Worm (Caenorhabditis elegans): ENCODE measurements around the gene snr-5.

Gene snr-5

DNA sequence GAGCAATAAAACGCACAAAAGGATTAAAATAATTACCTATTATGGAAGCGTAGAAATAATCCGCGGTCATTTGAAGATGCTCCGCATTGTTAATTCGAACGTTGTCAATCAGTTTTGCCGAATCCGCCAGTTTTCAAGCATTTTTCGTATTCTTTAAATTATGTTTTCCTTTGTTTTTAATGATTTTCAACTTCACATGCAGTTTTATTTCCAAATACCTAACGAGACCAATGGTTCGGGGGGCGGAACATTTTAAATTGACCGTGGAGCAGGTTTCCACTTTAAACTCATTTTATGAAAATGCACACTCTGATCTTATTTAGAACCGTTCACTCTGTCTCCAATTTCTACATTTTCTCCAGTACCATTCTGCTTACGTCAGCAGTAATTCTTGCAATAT is 32.9 kb downstream of the snr-5 start, which contains the start of gene ZK688.4:
TSS of gene ZK688.4 (plus strand) at position 301 of the 400 bp plus-strand sequence.
- no peak for TF ChIP-seq ceh-19 (GFP tag; optimal IDR thresholded peaks at IDR 0.05)
- no peak for TF ChIP-seq hlh-6 (tag; optimal IDR thresholded peaks at IDR 0.05)
- no peak for TF ChIP-seq pros-1 (tag; optimal IDR thresholded peaks at IDR 0.05)
- TF ChIP-seq nfya-1 (tag; optimal IDR thresholded peaks at IDR 0.05), result no peak
- no peak for TF ChIP-seq syd-9 (tag; optimal IDR thresholded peaks at IDR 0.05)
- TF ChIP-seq ceh-14 (tag; optimal IDR thresholded peaks at IDR 0.05), result no peak
- TF ChIP-seq ceh-34 (tag; optimal IDR thresholded peaks at IDR 0.05), result no peak
- no peak for TF ChIP-seq ets-4 (tag; optimal IDR thresholded peaks at IDR 0.05)
- TF ChIP-seq fax-1 (tag; optimal IDR thresholded peaks at IDR 0.05), result no peak
- no peak for TF ChIP-seq ceh-31 (tag; optimal IDR thresholded peaks at IDR 0.05)
- no peak for TF ChIP-seq sox-4 (tag; optimal IDR thresholded peaks at IDR 0.05)
- TF ChIP-seq nhr-232 (tag; optimal IDR thresholded peaks at IDR 0.05), result no peak
- TF ChIP-seq lim-6 (tag; optimal IDR thresholded peaks at IDR 0.05), result no peak

- TF ChIP-seq nfya-1 (tag; optimal IDR thresholded peaks at IDR 0.05) (no peak), pag-3 (tag; optimal IDR thresholded peaks at IDR 0.05; ENCODE audit: borderline replicate concordance) (no peak), pat-9 (tag; optimal IDR thresholded peaks at IDR 0.05) (no peak), sox-2 (GFP tag; IDR thresholded peaks at IDR 0.05) (no peak), nhr-232 (tag; optimal IDR thresholded peaks at IDR 0.05) (no peak), dve-1 (tag; optimal IDR thresholded peaks at IDR 0.05) (no peak), ama-1 (optimal IDR thresholded peaks at IDR 0.05) (no peak), ceh-31 (tag; optimal IDR thresholded peaks at IDR 0.05) (no peak), ceh-6 (GFP tag; optimal IDR thresholded peaks at IDR 0.05) (no peak), fkh-6 (tag; optimal IDR thresholded peaks at IDR 0.05) (no peak), F13H6.1 (tag; optimal IDR thresholded peaks at IDR 0.05) (no peak)
Observed at ce11 chrIII:7896925-7897324, 35.1 kb downstream of the snr-5 start, which contains the start of gene ZK688.10. TSS of gene ZK688.10 (minus strand) at chrIII:7897025.

ce11 chrIII:7897733-7898132 is 35.9 kb downstream of the snr-5 start:
- TF ChIP-seq ama-1 (optimal IDR thresholded peaks at IDR 0.05) (no peak), ceh-45 (GFP tag; IDR thresholded peaks at IDR 0.05) (no peak), madf-2 (tag; optimal IDR thresholded peaks at IDR 0.05) (no peak), ceh-6 (GFP tag; optimal IDR thresholded peaks at IDR 0.05) (no peak), ceh-30 (tag; optimal IDR thresholded peaks at IDR 0.05) (no peak), tbx-2 (tag; optimal IDR thresholded peaks at IDR 0.05) (no peak)

DNA sequence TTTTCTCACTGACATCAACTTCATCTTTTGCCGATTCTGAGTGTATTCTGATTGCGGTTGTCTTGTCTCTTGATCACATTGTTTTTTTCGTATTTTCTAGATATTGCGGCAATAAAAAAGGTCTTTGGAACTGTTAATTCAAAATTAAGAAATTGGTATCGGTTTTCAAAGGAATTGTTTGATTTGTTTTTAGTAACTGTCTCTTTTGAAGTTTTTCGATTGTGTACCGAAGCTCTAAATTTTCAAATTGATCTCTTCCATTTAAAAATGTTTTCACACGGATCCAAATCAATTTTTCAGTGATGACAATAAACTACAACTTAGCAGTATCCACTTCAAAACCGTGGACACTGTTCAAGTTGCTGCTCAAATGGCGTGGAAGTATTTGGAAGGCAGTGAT is 38.9 kb downstream of the snr-5 start, which contains the start of gene best-24:
TSS of gene best-24 (plus strand) at position 301 of the 400 bp plus-strand sequence.
- TF ChIP-seq fkh-6 (tag; optimal IDR thresholded peaks at IDR 0.05) (no peak), pat-9 (tag; optimal IDR thresholded peaks at IDR 0.05) (no peak), ceh-19 (GFP tag; optimal IDR thresholded peaks at IDR 0.05) (no peak), unc-42 (tag; optimal IDR thresholded peaks at IDR 0.05) (no peak), ahr-1 (tag; optimal IDR thresholded peaks at IDR 0.05) (no peak), dmd-4 (tag; optimal IDR thresholded peaks at IDR 0.05; ENCODE audit: borderline replicate concordance) (no peak), pqm-1 (tag; optimal IDR thresholded peaks at IDR 0.05) (no peak), unc-86 (tag; optimal IDR thresholded peaks at IDR 0.05) (no peak), eyg-1 (tag; optimal IDR thresholded peaks at IDR 0.05) (no peak), ztf-16 (tag; optimal IDR thresholded peaks at IDR 0.05) (no peak), pag-3 (tag; optimal IDR thresholded peaks at IDR 0.05; ENCODE audit: borderline replicate concordance) (no peak), pax-1 (tag; optimal IDR thresholded peaks at IDR 0.05) (no peak), T23F11.4 (GFP tag; optimal IDR thresholded peaks at IDR 0.05) (no peak)

DNA sequence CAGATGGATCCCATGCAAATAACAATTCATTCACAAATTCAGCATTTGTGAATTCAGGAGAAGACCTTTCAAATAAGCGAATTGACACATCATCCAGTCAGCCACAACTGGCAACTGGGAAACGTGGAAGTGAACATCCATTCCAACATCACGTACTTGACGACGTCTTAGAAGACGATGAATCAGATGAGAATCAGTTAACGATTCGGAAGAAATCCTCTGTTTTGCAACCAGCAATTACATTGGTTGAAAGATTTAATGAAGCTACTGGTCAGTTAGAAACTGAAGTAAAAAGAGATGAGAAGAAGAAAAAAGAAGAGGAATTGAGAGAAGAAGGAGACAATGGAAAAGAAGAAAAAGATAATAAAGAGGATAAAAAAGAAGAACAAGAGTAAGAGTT is 41.6 kb downstream of the snr-5 start:
- no peak for TF ChIP-seq dmd-4 (tag; optimal IDR thresholded peaks at IDR 0.05; ENCODE audit: borderline replicate concordance)
- no peak for TF ChIP-seq ref-2 (tag; optimal IDR thresholded peaks at IDR 0.05)
- TF ChIP-seq ceh-14 (tag; optimal IDR thresholded peaks at IDR 0.05), result no peak
- no peak for TF ChIP-seq ceh-9 (tag; optimal IDR thresholded peaks at IDR 0.05)
- no peak for TF ChIP-seq ceh-19 (GFP tag; optimal IDR thresholded peaks at IDR 0.05)
- TF ChIP-seq T23F11.4 (GFP tag; optimal IDR thresholded peaks at IDR 0.05), result no peak
- no peak for TF ChIP-seq pha-4 (tag; optimal IDR thresholded peaks at IDR 0.05)
- no peak for TF ChIP-seq hlh-13 (GFP tag; optimal IDR thresholded peaks at IDR 0.05)
- no peak for TF ChIP-seq ama-1 (optimal IDR thresholded peaks at IDR 0.05)
- no peak for TF ChIP-seq ceh-24 (tag; optimal IDR thresholded peaks at IDR 0.05)
- TF ChIP-seq hlh-6 (tag; optimal IDR thresholded peaks at IDR 0.05), result no peak
- TF ChIP-seq C38D4.7 (GFP tag; optimal IDR thresholded peaks at IDR 0.05), result no peak
- no peak for TF ChIP-seq ets-4 (tag; optimal IDR thresholded peaks at IDR 0.05)
- TF ChIP-seq K09A11.1 (tag; optimal IDR thresholded peaks at IDR 0.05; ENCODE audit: insufficient read depth), result no peak
- no peak for TF ChIP-seq nfya-1 (tag; optimal IDR thresholded peaks at IDR 0.05)
- TF ChIP-seq fkh-10 (GFP tag; optimal IDR thresholded peaks at IDR 0.05), result no peak
- no peak for TF ChIP-seq elt-2 (tag; optimal IDR thresholded peaks at IDR 0.05)
- no peak for TF ChIP-seq npax-4 (tag; optimal IDR thresholded peaks at IDR 0.05)
- TF ChIP-seq unc-42 (tag; optimal IDR thresholded peaks at IDR 0.05), result no peak
